Worm (Caenorhabditis elegans) whole organism, L4 larva: ENCODE measurements around the gene nhr-3.

Source experiments
- F44E2.7 ChIP-seq: fragments of 200-800 bp; sonication (Bioruptor generic); IDR thresholded peaks from 2 replicates; pipeline ENCODE4 v2.1.2; 2022; ENCODE audit warnings: missing genetic modification characterization, missing compliant biosample characterization
- F49E8.2 ChIP-seq: sonication (generic microtip); optimal IDR thresholded peaks from 2 replicates; lab custom pipeline; 2016; ENCODE audit warnings: missing compliant biosample characterization, mild to moderate bottlenecking, missing genetic modification characterization, borderline replicate concordance
- R02D3.7 ChIP-seq: fragments of 150-350 bp; sonication (generic microtip); optimal IDR thresholded peaks from 3 replicates; lab custom pipeline; 2014; ENCODE audit warnings: missing biosample characterization, missing genetic modification characterization
- T26A8.4 ChIP-seq: fragments of 200-800 bp; sonication (Bioruptor generic); IDR thresholded peaks from 2 replicates; pipeline ENCODE4 v1.3.6; 2022; ENCODE audit warnings: missing genetic modification characterization, missing compliant biosample characterization
- Y105C5A.15 ChIP-seq: fragments of 200-800 bp; sonication (Bioruptor generic); IDR thresholded peaks from 2 replicates; pipeline ENCODE4 v1.3.6; 2022; ENCODE audit warnings: missing genetic modification characterization, missing compliant biosample characterization
- ZK337.2 ChIP-seq: fragments of 200-800 bp; sonication (Bioruptor generic); IDR thresholded peaks from 2 replicates; pipeline ENCODE4 v1.3.6; 2022; ENCODE audit warnings: missing genetic modification reagents, missing genetic modification characterization, missing compliant biosample characterization
- aha-1 ChIP-seq: fragments of 150-350 bp; peaks from one replicate; lab custom pipeline; 2014; ENCODE audit warnings: missing biosample characterization, missing genetic modification characterization
- attf-4 ChIP-seq: sonication (generic microtip); optimal IDR thresholded peaks from 3 replicates; lab custom pipeline; 2017; ENCODE audit warnings: missing biosample characterization, missing genetic modification characterization
- ceh-82 ChIP-seq: sonication (generic microtip); optimal IDR thresholded peaks from 2 replicates; lab custom pipeline; 2017; ENCODE audit warnings: missing biosample characterization, missing genetic modification characterization
- ctbp-1 ChIP-seq: fragments of 200-800 bp; sonication (Bioruptor generic); IDR thresholded peaks from 2 replicates; pipeline ENCODE4 v1.3.6; 2022; ENCODE audit warnings: missing genetic modification reagents, missing genetic modification characterization, missing compliant biosample characterization
- daf-8 ChIP-seq: fragments of 200-800 bp; sonication (Bioruptor generic); IDR thresholded peaks from 2 replicates; pipeline ENCODE4 v1.3.6; 2022; ENCODE audit warnings: missing genetic modification characterization, missing compliant biosample characterization
- dmd-8 ChIP-seq: fragments of 200-800 bp; sonication (Bioruptor generic); IDR thresholded peaks from 2 replicates; pipeline ENCODE4 v1.3.6; 2022; ENCODE audit warnings: missing genetic modification characterization, missing compliant biosample characterization
- duxl-1 ChIP-seq: sonication (generic microtip); optimal IDR thresholded peaks from 2 replicates; lab custom pipeline; 2016; ENCODE audit warnings: mild to moderate bottlenecking, missing genetic modification characterization, moderate library complexity, missing compliant biosample characterization; ENCODE audit not compliant: poor library complexity
- hlh-11 ChIP-seq: fragments of 200-800 bp; sonication (Bioruptor generic); optimal IDR thresholded peaks from 2 replicates; lab custom pipeline; 2018; ENCODE audit warnings: mild to moderate bottlenecking, missing genetic modification characterization, missing compliant biosample characterization
- hmg-1.1 ChIP-seq: fragments of 200-800 bp; sonication (Bioruptor generic); IDR thresholded peaks from 2 replicates; pipeline ENCODE4 v1.3.6; 2022; ENCODE audit warnings: missing genetic modification reagents, missing genetic modification characterization, missing compliant biosample characterization
- lin-1 ChIP-seq: fragments of 200-800 bp; sonication (Bioruptor generic); IDR thresholded peaks from 2 replicates; pipeline ENCODE4 v1.3.6; 2022; ENCODE audit warnings: missing genetic modification reagents, missing genetic modification characterization, missing compliant biosample characterization
- lin-39 ChIP-seq: fragments of 150-350 bp; optimal IDR thresholded peaks from 2 replicates; lab custom pipeline; 2014; ENCODE audit warnings: missing biosample characterization, missing genetic modification reagents, missing genetic modification characterization
- lsy-2 ChIP-seq, 2 experiments: fragments of 150-350 bp in 1 of 2; sonication (generic microtip) in 1 of 2; optimal IDR thresholded peaks; 2 replicates each; lab custom pipeline; 2014 to 2017; ENCODE audit warnings: missing biosample characterization in 2 of 2, missing genetic modification characterization in 2 of 2
- mdl-1 ChIP-seq, 2 experiments: fragments of 150-350 bp in 1 of 2; sonication (generic microtip) in 1 of 2; optimal IDR thresholded peaks; 2 replicates each; lab custom pipeline; 2014 to 2017; ENCODE audit warnings: missing biosample characterization in 2 of 2, missing genetic modification characterization in 2 of 2
- mes-2 ChIP-seq: sonication (generic microtip); optimal IDR thresholded peaks from 2 replicates; lab custom pipeline; 2016; ENCODE audit warnings: missing genotype, mild to moderate bottlenecking, missing genetic modification characterization, missing compliant biosample characterization; ENCODE audit not compliant: poor library complexity, severe bottlenecking
- mxl-3 ChIP-seq: fragments of 200-800 bp; sonication (Bioruptor generic); optimal IDR thresholded peaks from 2 replicates; lab custom pipeline; 2018; ENCODE audit warnings: mild to moderate bottlenecking, missing genetic modification characterization, missing compliant biosample characterization
- nhr-10 ChIP-seq: fragments of 150-350 bp; optimal IDR thresholded peaks from 2 replicates; lab custom pipeline; 2014; ENCODE audit warnings: missing biosample characterization, missing genetic modification characterization
- nhr-111 ChIP-seq: fragments of 200-800 bp; sonication (Bioruptor generic); optimal IDR thresholded peaks from 2 replicates; lab custom pipeline; 2018; ENCODE audit warnings: mild to moderate bottlenecking, missing genetic modification characterization, missing compliant biosample characterization
- nhr-237 ChIP-seq: sonication (generic microtip); optimal IDR thresholded peaks from 2 replicates; lab custom pipeline; 2017; ENCODE audit warnings: missing biosample characterization, missing genetic modification characterization
- nhr-25 ChIP-seq: sonication (generic microtip); optimal IDR thresholded peaks from 2 replicates; lab custom pipeline; 2017; ENCODE audit warnings: missing genetic modification characterization, mild to moderate bottlenecking, missing compliant biosample characterization, antibody characterized with exemption, moderate library complexity, borderline replicate concordance; ENCODE audit not compliant: insufficient read depth
- nhr-41 ChIP-seq: fragments of 200-800 bp; sonication (Bioruptor generic); IDR thresholded peaks from 2 replicates; pipeline ENCODE4 v1.3.6; 2022; ENCODE audit warnings: missing genetic modification reagents, missing genetic modification characterization, missing compliant biosample characterization
- nhr-6 ChIP-seq: fragments of 150-350 bp; optimal IDR thresholded peaks from 2 replicates; lab custom pipeline; 2014; ENCODE audit warnings: missing biosample characterization, missing genetic modification characterization
- nhr-77 ChIP-seq: fragments of 150-350 bp; optimal IDR thresholded peaks from 2 replicates; lab custom pipeline; 2014; ENCODE audit warnings: missing biosample characterization, missing genetic modification characterization
- pha-4 ChIP-seq, 2 experiments: fragments of 150-350 bp in 1 of 2; fragments of 200-800 bp in 1 of 2; sonication (Bioruptor generic) in 1 of 2; IDR thresholded peaks in 1 of 2; optimal IDR thresholded peaks in 1 of 2; 2 replicates each; pipeline versions ENCODE4 v1.3.6 to Lab custom; 2014 to 2022; ENCODE audit warnings: missing genetic modification characterization in 2 of 2, missing genetic modification reagents in 2 of 2, missing biosample characterization in 1 of 2, missing compliant biosample characterization in 1 of 2
- saeg-2 ChIP-seq: fragments of 200-800 bp; sonication (Bioruptor generic); IDR thresholded peaks from 2 replicates; pipeline ENCODE4 v1.3.6; 2022; ENCODE audit warnings: missing genetic modification reagents, missing genetic modification characterization, missing compliant biosample characterization
- set-16 ChIP-seq: fragments of 200-800 bp; sonication (Bioruptor generic); IDR thresholded peaks from 2 replicates; pipeline ENCODE4 v1.3.6; 2022; ENCODE audit warnings: missing genetic modification reagents, missing genetic modification characterization, missing compliant biosample characterization
- snpc-4 ChIP-seq: fragments of 150-350 bp; optimal IDR thresholded peaks from 2 replicates; lab custom pipeline; 2014; ENCODE audit warnings: missing biosample characterization, missing genetic modification characterization
- tag-97 ChIP-seq: fragments of 200-800 bp; sonication (Bioruptor generic); IDR thresholded peaks from 2 replicates; pipeline ENCODE4 v1.3.6; 2022; ENCODE audit warnings: missing genetic modification characterization, missing compliant biosample characterization

Gene nhr-3

DNA sequence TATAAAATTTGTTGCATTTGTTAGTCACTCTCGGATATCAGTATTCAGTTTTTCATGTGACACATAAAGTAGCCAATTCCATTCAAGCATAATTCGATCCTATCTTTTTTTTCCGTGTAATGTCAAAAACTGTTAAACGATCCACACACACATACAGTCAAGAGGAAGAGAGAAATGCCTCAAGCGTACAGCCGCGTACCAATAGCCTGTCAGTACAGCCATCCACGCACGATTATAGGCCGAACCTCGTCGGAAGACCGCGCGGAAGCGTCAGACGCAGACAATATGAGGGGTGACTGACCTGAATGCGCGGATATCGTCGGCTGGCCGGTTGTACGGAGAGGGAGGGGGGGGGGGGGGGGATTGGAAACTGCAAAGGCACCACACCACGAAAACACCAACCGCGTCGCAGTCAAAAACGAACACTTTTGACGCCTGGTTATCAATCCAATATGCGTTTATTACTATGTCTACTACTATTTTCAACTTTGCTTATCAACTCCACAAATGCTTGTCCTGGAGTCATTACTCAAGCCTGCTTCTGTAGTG, 19.3 kb downstream of the nhr-3 start, which contains the start of gene let-4 (continued):
- TF ChIP-seq nhr-41 (GFP tag; lab: Robert Waterston, UW) (no peak), set-16 (GFP tag; lab: Robert Waterston, UW) (peak; percentile 80)

DNA sequence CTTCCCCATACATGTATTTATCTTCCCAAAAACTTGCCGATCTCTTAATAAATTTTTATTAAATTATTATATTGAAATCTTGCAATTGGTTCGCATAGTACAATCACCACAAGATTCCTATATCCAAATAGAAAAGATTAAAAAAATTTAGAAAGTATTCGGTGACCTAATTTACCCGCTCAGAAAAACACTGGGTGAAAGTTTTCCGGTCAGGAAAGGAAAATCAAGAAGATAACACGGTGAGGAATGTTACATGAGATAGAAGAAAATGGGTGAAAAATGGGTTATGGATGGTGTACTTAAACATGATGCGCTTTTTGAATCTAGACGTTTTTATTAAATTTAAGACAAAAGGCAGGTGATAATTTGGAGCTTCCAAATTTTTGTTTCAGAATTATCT, 22.5 kb downstream of the nhr-3 start:
- TF ChIP-seq hmg-1.1 (GFP tag; lab: Robert Waterston, UW) (no peak), R02D3.7 (tag; lab: Kevin White, UChicago) (no peak), ctbp-1 (no peak), lin-39 (tag; lab: Kevin White, UChicago) (no peak)

DNA sequence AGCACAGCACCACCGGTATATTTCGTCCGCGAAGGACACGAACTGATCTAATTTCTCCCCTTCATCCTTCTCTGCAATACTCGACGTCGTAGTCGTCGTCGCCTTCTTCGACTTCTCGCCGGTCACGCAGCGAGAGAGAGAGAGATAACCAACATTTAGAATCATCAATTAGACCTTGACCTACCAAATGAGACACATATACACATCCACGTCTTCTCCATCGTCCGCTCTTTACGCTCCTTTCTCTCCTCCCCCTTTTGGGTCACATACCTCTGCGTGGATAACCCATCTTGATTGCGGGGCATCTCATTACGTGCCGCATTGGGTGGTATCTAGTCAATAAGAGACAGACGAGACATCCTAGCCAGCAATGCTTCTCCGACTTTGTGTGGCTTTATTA, 23.1 kb downstream of the nhr-3 start, which contains the start of gene sym-1:
sym-1 (plus strand) TSS at position 194 of the 400 bp plus-strand sequence.
- TF ChIP-seq lin-39 (tag; lab: Kevin White, UChicago) = no peak
- peak; percentile 57 for TF ChIP-seq mxl-3 (GFP tag; lab: Kevin White, UChicago)
- TF ChIP-seq aha-1 (tag; lab: Kevin White, UChicago) = no peak
- TF ChIP-seq dmd-8 (GFP tag; lab: Robert Waterston, UW) = no peak
- TF ChIP-seq lin-1 (GFP tag; lab: Robert Waterston, UW) = no peak
- no peak for TF ChIP-seq mdl-1 (tag; optimal IDR thresholded peaks at IDR 0.05; lab: Kevin White, UChicago)
- no peak for TF ChIP-seq nhr-77 (tag; lab: Kevin White, UChicago)
- TF ChIP-seq attf-4 (tag; lab: Kevin White, UChicago) = no peak
- peak; percentile 26 for TF ChIP-seq hlh-11 (tag; lab: Kevin White, UChicago)
- TF ChIP-seq nhr-25 = peak; percentile 69
- TF ChIP-seq nhr-10 = no peak
- TF ChIP-seq tag-97 = no peak
- no peak for TF ChIP-seq T26A8.4 (GFP tag; lab: Robert Waterston, UW)
- no peak for TF ChIP-seq Y105C5A.15 (GFP tag; lab: Robert Waterston, UW)

DNA sequence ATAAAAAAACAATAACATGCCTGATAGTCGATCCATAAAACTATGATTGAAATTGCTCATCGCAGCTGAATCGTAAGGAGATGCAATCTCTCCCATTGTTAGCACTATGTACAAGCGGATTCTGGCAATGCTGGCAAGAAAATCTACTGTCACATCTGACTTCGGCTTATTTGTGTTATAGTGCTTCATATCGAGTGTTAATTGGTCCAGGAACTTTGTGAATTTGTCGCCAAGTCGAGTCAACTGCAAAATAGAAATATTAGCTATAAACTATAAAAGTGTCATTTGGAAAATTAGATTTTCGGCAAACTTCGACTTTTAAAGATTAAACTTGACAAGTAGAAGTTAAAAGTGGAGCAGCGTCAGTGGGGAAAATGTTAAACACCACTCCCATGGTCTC, 26.0 kb downstream of the nhr-3 start:
- TF ChIP-seq lsy-2 (tag; optimal IDR thresholded peaks at IDR 0.05; lab: Kevin White, UChicago) = no peak
- TF ChIP-seq nhr-111 (GFP tag; lab: Kevin White, UChicago) = no peak
- TF ChIP-seq F49E8.2 (tag; lab: Kevin White, UChicago) = no peak
- TF ChIP-seq pha-4 (GFP tag; IDR thresholded peaks at IDR 0.05; lab: Robert Waterston, UW) = no peak
- no peak for TF ChIP-seq pha-4 (tag; optimal IDR thresholded peaks at IDR 0.05; lab: Kevin White, UChicago)
- TF ChIP-seq hmg-1.1 (GFP tag; lab: Robert Waterston, UW) = no peak
- TF ChIP-seq ZK337.2 (GFP tag; lab: Robert Waterston, UW) = no peak
- TF ChIP-seq mes-2 (tag; lab: Kevin White, UChicago) = peak; percentile 9
- no peak for TF ChIP-seq ceh-82 (tag; lab: Kevin White, UChicago)
- no peak for TF ChIP-seq F44E2.7 (GFP tag; lab: Robert Waterston, UW)
- no peak for TF ChIP-seq snpc-4 (tag; lab: Kevin White, UChicago)
- no peak for TF ChIP-seq daf-8 (GFP tag; lab: Robert Waterston, UW)
- TF ChIP-seq nhr-6 = no peak
- no peak for TF ChIP-seq saeg-2 (GFP tag; lab: Robert Waterston, UW)
- TF ChIP-seq duxl-1 (tag; lab: Kevin White, UChicago) = peak; percentile 74
- no peak for TF ChIP-seq nhr-237 (tag; lab: Kevin White, UChicago)
- TF ChIP-seq aha-1 (tag; lab: Kevin White, UChicago) = peak; percentile 41
